Fruit fly (Drosophila melanogaster): ENCODE measurements around the gene Ugt36D1.
A peak's percentile ranks its signal among the peaks of the same experiment; 100 is the strongest.

Ugt36D1 gene

dm6 chr2L:18795917-18796402 is 27.4 kb upstream of the Ugt36D1 start:
- TF ChIP-seq CG8478 (optimal IDR thresholded peaks at IDR 0.05): no peak
- no peak for TF ChIP-seq CTCF (optimal IDR thresholded peaks at IDR 0.05)

dm6 chr2L:18796446-18796845 is 26.9 kb upstream of the Ugt36D1 start:
- no peak for TF ChIP-seq CG8478 (optimal IDR thresholded peaks at IDR 0.05)
- no peak for TF ChIP-seq CTCF (optimal IDR thresholded peaks at IDR 0.05)

- TF ChIP-seq CG8478 (optimal IDR thresholded peaks at IDR 0.05) (no peak), CTCF (optimal IDR thresholded peaks at IDR 0.05) (no peak)
These were observed 21.6 kb upstream of the Ugt36D1 start for dm6 chr2L:18801704-18802103.

dm6 chr2L:18805247-18805636 is 18.1 kb upstream of the Ugt36D1 start, which contains the start of gene CG43814:
TSS of gene CG43814 (minus strand) at chr2L:18805347.
- TF ChIP-seq CG8478 (optimal IDR thresholded peaks at IDR 0.05) (no peak), CTCF (optimal IDR thresholded peaks at IDR 0.05) (no peak)

- TF ChIP-seq CG8478 (optimal IDR thresholded peaks at IDR 0.05) (no peak), CTCF (optimal IDR thresholded peaks at IDR 0.05) (no peak)
These were observed 17.5 kb upstream of the Ugt36D1 start for dm6 chr2L:18805637-18806403.

- no peak for TF ChIP-seq CG8478 (optimal IDR thresholded peaks at IDR 0.05)
- TF ChIP-seq CTCF (optimal IDR thresholded peaks at IDR 0.05): no peak
These were observed 14.5 kb upstream of the Ugt36D1 start for dm6 chr2L:18808754-18809329.

dm6 chr2L:18809486-18809885 is 13.9 kb upstream of the Ugt36D1 start:
- TF ChIP-seq CTCF (optimal IDR thresholded peaks at IDR 0.05): no peak
- TF ChIP-seq CG8478 (optimal IDR thresholded peaks at IDR 0.05): no peak

dm6 chr2L:18810960-18811642 is 12.2 kb upstream of the Ugt36D1 start, which contains the start of the genes CG10570 and CG42502:
TSS of gene CG10570 (minus strand) at chr2L:18811252.
TSS of gene CG42502 (minus strand) at chr2L:18811252.
- TF ChIP-seq CTCF (optimal IDR thresholded peaks at IDR 0.05): no peak
- TF ChIP-seq CG8478 (optimal IDR thresholded peaks at IDR 0.05): no peak

- no peak for TF ChIP-seq CTCF (optimal IDR thresholded peaks at IDR 0.05)
- no peak for TF ChIP-seq CG8478 (optimal IDR thresholded peaks at IDR 0.05)
These were observed 11.0 kb upstream of the Ugt36D1 start, which contains the start of the genes CG17325 and CG42305 for dm6 chr2L:18812348-18812747. TSS of gene CG17325 (plus strand) at chr2L:18812648. TSS of gene CG42305 (plus strand) at chr2L:18812648.

- no peak for TF ChIP-seq CG8478 (optimal IDR thresholded peaks at IDR 0.05)
- no peak for TF ChIP-seq CTCF (optimal IDR thresholded peaks at IDR 0.05)
These were observed 10.6 kb upstream of the Ugt36D1 start for dm6 chr2L:18812755-18813154.

- TF ChIP-seq CTCF (optimal IDR thresholded peaks at IDR 0.05) (no peak), CG8478 (optimal IDR thresholded peaks at IDR 0.05) (no peak)
These were observed 8.2 kb upstream of the Ugt36D1 start for dm6 chr2L:18815194-18815593.

- peak; percentile 1 to 13 for TF ChIP-seq CTCF (optimal IDR thresholded peaks at IDR 0.05)
- TF ChIP-seq CG8478 (optimal IDR thresholded peaks at IDR 0.05): no peak
These were observed 5.0 kb upstream of the Ugt36D1 start for dm6 chr2L:18818397-18818796.

- TF ChIP-seq CTCF (optimal IDR thresholded peaks at IDR 0.05): no peak
- no peak for TF ChIP-seq CG8478 (optimal IDR thresholded peaks at IDR 0.05)
These were observed 4.3 kb upstream of the Ugt36D1 start, which contains the start of gene Ugt36F1 for dm6 chr2L:18819044-18819443. TSS of gene Ugt36F1 (plus strand) at chr2L:18819344.

- no peak for TF ChIP-seq CG8478 (optimal IDR thresholded peaks at IDR 0.05)
- TF ChIP-seq CTCF (optimal IDR thresholded peaks at IDR 0.05): no peak
These were observed 543 bp upstream of the Ugt36D1 start for dm6 chr2L:18822805-18823204.

- TF ChIP-seq CTCF (optimal IDR thresholded peaks at IDR 0.05): no peak
- TF ChIP-seq CG8478 (optimal IDR thresholded peaks at IDR 0.05): no peak
These were observed 3.2 kb downstream of the Ugt36D1 start, which contains the start of gene Ugt36E1 for dm6 chr2L:18826496-18827008. TSS of gene Ugt36E1 (plus strand) at chr2L:18826770.
